Fruit fly (Drosophila melanogaster): ENCODE data around the gene BTBD9.

BTBD9 gene

dm6 chrX:10734763-10735681 lies 33.3 kb upstream of the BTBD9 start:
- TF ChIP-seq noc (tag; optimal IDR thresholded peaks at IDR 0.05): no peak

- TF ChIP-seq noc (tag; optimal IDR thresholded peaks at IDR 0.05): no peak
Measured at dm6 chrX:10735682-10736353, 32.5 kb upstream of the BTBD9 start.

dm6 chrX:10737422-10738150 lies 30.8 kb upstream of the BTBD9 start:
- peak; percentile 50 for TF ChIP-seq noc (tag; optimal IDR thresholded peaks at IDR 0.05)

- TF ChIP-seq noc (tag; optimal IDR thresholded peaks at IDR 0.05): no peak
Measured at dm6 chrX:10738151-10738430, 30.2 kb upstream of the BTBD9 start.

- no peak for TF ChIP-seq noc (tag; optimal IDR thresholded peaks at IDR 0.05)
Measured at dm6 chrX:10738835-10739371, 29.4 kb upstream of the BTBD9 start.

- TF ChIP-seq noc (tag; optimal IDR thresholded peaks at IDR 0.05): peak; percentile 3
Measured at dm6 chrX:10739614-10740436, 28.5 kb upstream of the BTBD9 start.

- no peak for TF ChIP-seq noc (tag; optimal IDR thresholded peaks at IDR 0.05)
Measured at dm6 chrX:10740953-10741500, 27.3 kb upstream of the BTBD9 start.

dm6 chrX:10741754-10742577 lies 26.4 kb upstream of the BTBD9 start:
- TF ChIP-seq noc (tag; optimal IDR thresholded peaks at IDR 0.05): no peak

- no peak for TF ChIP-seq noc (tag; optimal IDR thresholded peaks at IDR 0.05)
Measured at dm6 chrX:10742578-10742976, 25.8 kb upstream of the BTBD9 start.

dm6 chrX:10743825-10744224 lies 24.5 kb upstream of the BTBD9 start:
- no peak for TF ChIP-seq noc (tag; optimal IDR thresholded peaks at IDR 0.05)

dm6 chrX:10744315-10744767 lies 24.0 kb upstream of the BTBD9 start, which contains the start of gene ras:
Gene ras (plus strand): TSS chrX:10744502.
- TF ChIP-seq noc (tag; optimal IDR thresholded peaks at IDR 0.05): peak; percentile 5

- TF ChIP-seq noc (tag; optimal IDR thresholded peaks at IDR 0.05): peak; percentile 2
Measured at dm6 chrX:10744773-10745589, 23.4 kb upstream of the BTBD9 start, which contains the start of gene stx. Gene stx (minus strand): TSS chrX:10744943.

dm6 chrX:10745590-10745953 lies 22.8 kb upstream of the BTBD9 start:
- TF ChIP-seq noc (tag; optimal IDR thresholded peaks at IDR 0.05): no peak
